Fruit fly (Drosophila melanogaster) whole organism, embryonic: Measurements from ENCODE around the gene CG14367.

Source experiments
- ATbp ChIP-seq: fragments of 200-800 bp; sonication (Bioruptor generic); optimal IDR thresholded peaks from 2 replicates; lab custom pipeline; 2017; ENCODE audit warnings: missing biosample characterization, mild to moderate bottlenecking, missing genetic modification characterization, missing genetic modification reagents
- Blimp-1 ChIP-seq: fragments of 200-800 bp; sonication (Bioruptor generic); optimal IDR thresholded peaks from 3 replicates; lab custom pipeline; 2018; ENCODE audit warnings: missing biosample characterization, missing genetic modification characterization, mild to moderate bottlenecking, moderate library complexity, missing genetic modification reagents
- CG1024 ChIP-seq: fragments of 200-800 bp; sonication (Bioruptor generic); IDR thresholded peaks from 2 replicates; pipeline ENCODE4 v1.3.6; 2022; ENCODE audit warnings: missing biosample characterization, missing genetic modification characterization
- CG11398 ChIP-seq: fragments of 200-800 bp; sonication (Bioruptor generic); optimal IDR thresholded peaks from 2 replicates; lab custom pipeline; 2016; ENCODE audit warnings: missing biosample characterization, missing genetic modification characterization
- CG11723 ChIP-seq: fragments of 200-800 bp; sonication (Bioruptor generic); optimal IDR thresholded peaks from 2 replicates; lab custom pipeline; 2017; ENCODE audit warnings: missing biosample characterization, mild to moderate bottlenecking, missing genetic modification characterization
- CG13424 ChIP-seq: fragments of 200-800 bp; sonication (Bioruptor generic); optimal IDR thresholded peaks from 2 replicates; lab custom pipeline; 2019; ENCODE audit warnings: missing biosample characterization, mild to moderate bottlenecking, missing genetic modification characterization, moderate library complexity
- CG14710 ChIP-seq: fragments of 200-800 bp; sonication (Bioruptor generic); optimal IDR thresholded peaks from 3 replicates; lab custom pipeline; 2019; ENCODE audit warnings: missing biosample characterization, mild to moderate bottlenecking, missing genetic modification characterization, moderate library complexity
- CG15011 ChIP-seq: fragments of 200-800 bp; sonication (Bioruptor generic); optimal IDR thresholded peaks from 3 replicates; lab custom pipeline; 2018; ENCODE audit warnings: missing biosample characterization, mild to moderate bottlenecking, missing genetic modification characterization
- CG1647 ChIP-seq: fragments of 200-800 bp; sonication (Bioruptor generic); optimal IDR thresholded peaks from 3 replicates; lab custom pipeline; 2016; ENCODE audit warnings: missing biosample characterization, missing genetic modification characterization
- CG17186 ChIP-seq: fragments of 200-800 bp; sonication (Bioruptor generic); optimal IDR thresholded peaks from 3 replicates; lab custom pipeline; 2017; ENCODE audit warnings: missing biosample characterization, missing genetic modification reagents, missing genetic modification characterization
- CG3407 ChIP-seq: fragments of 200-800 bp; sonication (Bioruptor generic); optimal IDR thresholded peaks from 2 replicates; lab custom pipeline; 2018; ENCODE audit warnings: missing biosample characterization, mild to moderate bottlenecking, missing genetic modification characterization
- CG3838 ChIP-seq: fragments of 200-800 bp; sonication (Bioruptor generic); optimal IDR thresholded peaks from 3 replicates; lab custom pipeline; 2016; ENCODE audit warnings: missing biosample characterization, missing genetic modification characterization
- CG4617 ChIP-seq: fragments of 200-800 bp; sonication (Bioruptor generic); optimal IDR thresholded peaks from 3 replicates; lab custom pipeline; 2016; ENCODE audit warnings: missing biosample characterization, missing genetic modification characterization, borderline replicate concordance
- CG6683 ChIP-seq: fragments of 200-800 bp; sonication (Bioruptor generic); optimal IDR thresholded peaks from 2 replicates; lab custom pipeline; 2017; ENCODE audit warnings: missing biosample characterization, mild to moderate bottlenecking, missing genetic modification characterization, missing genetic modification reagents
- CG6689 ChIP-seq: fragments of 200-800 bp; sonication (Bioruptor generic); IDR thresholded peaks from 2 replicates; pipeline ENCODE4 v1.3.6; 2022; ENCODE audit warnings: missing biosample characterization, missing genetic modification characterization
- CG6791 ChIP-seq: fragments of 200-800 bp; sonication (Bioruptor generic); IDR thresholded peaks from 3 replicates; pipeline ENCODE4 v1.3.6; 2022; ENCODE audit warnings: missing biosample characterization, missing genetic modification characterization; ENCODE audit not compliant: partially characterized antibody
- CG6813 ChIP-seq: fragments of 200-800 bp; sonication (Bioruptor generic); optimal IDR thresholded peaks from 2 replicates; lab custom pipeline; 2017; ENCODE audit warnings: missing biosample characterization, missing genetic modification characterization, mild to moderate bottlenecking, moderate library complexity, missing genetic modification reagents
- CG6854 ChIP-seq: fragments of 200-800 bp; sonication (Bioruptor generic); optimal IDR thresholded peaks from 3 replicates; lab custom pipeline; 2017; ENCODE audit warnings: missing biosample characterization, mild to moderate bottlenecking, missing genetic modification characterization
- CG7745 ChIP-seq: fragments of 200-800 bp; sonication (Bioruptor generic); optimal IDR thresholded peaks from 2 replicates; lab custom pipeline; 2018; ENCODE audit warnings: missing biosample characterization, mild to moderate bottlenecking, missing genetic modification characterization, moderate library complexity
- CG7786 ChIP-seq: fragments of 200-800 bp; sonication (Bioruptor generic); optimal IDR thresholded peaks from 2 replicates; lab custom pipeline; 2016; ENCODE audit warnings: missing biosample characterization, missing genetic modification characterization
- CG7987 ChIP-seq: fragments of 200-800 bp; sonication (Bioruptor generic); optimal IDR thresholded peaks from 2 replicates; lab custom pipeline; 2018; ENCODE audit warnings: missing biosample characterization, mild to moderate bottlenecking, missing genetic modification characterization, moderate library complexity
- CG8281 ChIP-seq: fragments of 200-800 bp; sonication (Bioruptor generic); optimal IDR thresholded peaks from 2 replicates; lab custom pipeline; 2018; ENCODE audit warnings: missing biosample characterization, mild to moderate bottlenecking, missing genetic modification characterization, moderate library complexity
- CG9609 ChIP-seq: fragments of 200-800 bp; sonication (Bioruptor generic); optimal IDR thresholded peaks from 3 replicates; lab custom pipeline; 2016; ENCODE audit warnings: missing biosample characterization, missing genetic modification characterization
- CHES-1-like ChIP-seq: fragments of 200-800 bp; sonication (Bioruptor generic); optimal IDR thresholded peaks from 2 replicates; lab custom pipeline; 2016; ENCODE audit warnings: missing biosample characterization, missing genetic modification characterization
- Dip2 ChIP-seq: fragments of 200-800 bp; sonication (Bioruptor generic); IDR thresholded peaks from 2 replicates; pipeline ENCODE4 v1.3.6; 2022; ENCODE audit warnings: missing biosample characterization, missing genetic modification characterization
- HLH4C ChIP-seq: fragments of 200-800 bp; sonication (Bioruptor generic); IDR thresholded peaks from 3 replicates; pipeline ENCODE4 v1.3.6; 2022; ENCODE audit warnings: missing biosample characterization, missing genetic modification characterization; ENCODE audit not compliant: partially characterized antibody
- Jarid2 ChIP-seq: fragments of 200-800 bp; sonication (Bioruptor generic); optimal IDR thresholded peaks from 3 replicates; lab custom pipeline; 2017; ENCODE audit warnings: mild to moderate bottlenecking, missing biosample characterization, missing genetic modification reagents, missing genetic modification characterization
- Rfx ChIP-seq: fragments of 200-800 bp; sonication (Bioruptor generic); IDR thresholded peaks from 2 replicates; pipeline ENCODE4 v1.3.6; 2022; ENCODE audit warnings: missing biosample characterization, missing genetic modification characterization
- bigmax ChIP-seq: fragments of 200-800 bp; sonication (Bioruptor generic); optimal IDR thresholded peaks from 2 replicates; lab custom pipeline; 2018; ENCODE audit warnings: missing biosample characterization, mild to moderate bottlenecking, missing genetic modification characterization
- btn ChIP-seq: fragments of 200-800 bp; sonication (Bioruptor generic); optimal IDR thresholded peaks from 2 replicates; lab custom pipeline; 2016; ENCODE audit warnings: missing biosample characterization, missing genetic modification characterization
- crol ChIP-seq: fragments of 200-800 bp; sonication (Bioruptor generic); IDR thresholded peaks from 2 replicates; pipeline ENCODE4 v1.3.6; 2022; ENCODE audit warnings: missing biosample characterization, missing genetic modification characterization
- cwo ChIP-seq: fragments of 200-800 bp; sonication (Bioruptor generic); optimal IDR thresholded peaks from 3 replicates; lab custom pipeline; 2017; ENCODE audit warnings: missing biosample characterization, missing genetic modification characterization, mild to moderate bottlenecking, moderate library complexity, missing genetic modification reagents
- dmrt99B ChIP-seq: fragments of 200-800 bp; sonication (Bioruptor generic); optimal IDR thresholded peaks from 2 replicates; lab custom pipeline; 2018; ENCODE audit warnings: missing biosample characterization, mild to moderate bottlenecking, missing genetic modification characterization, moderate library complexity
- dpn ChIP-seq, 2 experiments: fragments of 200-800 bp; sonication (Bioruptor generic); optimal IDR thresholded peaks; 3 replicates each; lab custom pipeline; 2016; ENCODE audit warnings: missing biosample characterization in 2 of 2, missing genetic modification characterization in 2 of 2
- esg ChIP-seq: fragments of 200-800 bp; sonication (Bioruptor generic); conservative IDR thresholded peaks from 2 replicates; pipeline ENCODE4 v1.3.6; 2022; ENCODE audit warnings: missing biosample characterization, missing genetic modification characterization
- eve ChIP-seq, 2 experiments: fragments of >200 bp; optimal IDR thresholded peaks; 2 replicates each; lab custom pipeline; 2017; ENCODE audit warnings: missing biosample characterization in 2 of 2, missing genetic modification characterization in 2 of 2
- fd96Cb ChIP-seq: fragments of 200-800 bp; sonication (Bioruptor generic); optimal IDR thresholded peaks from 2 replicates; lab custom pipeline; 2018; ENCODE audit warnings: missing biosample characterization, mild to moderate bottlenecking, missing genetic modification characterization, moderate library complexity
- ham ChIP-seq: fragments of 200-800 bp; sonication (Bioruptor generic); IDR thresholded peaks from 2 replicates; pipeline ENCODE4 v1.3.6; 2022; ENCODE audit warnings: missing biosample characterization, missing genetic modification characterization
- lilli ChIP-seq: fragments of 200-800 bp; sonication (Bioruptor generic); optimal IDR thresholded peaks from 3 replicates; lab custom pipeline; 2016; ENCODE audit warnings: missing biosample characterization, missing genetic modification characterization
- nerfin-1 ChIP-seq: fragments of 200-800 bp; sonication (Bioruptor generic); optimal IDR thresholded peaks from 3 replicates; lab custom pipeline; 2019; ENCODE audit warnings: missing biosample characterization, mild to moderate bottlenecking, missing genetic modification characterization, moderate library complexity
- otp ChIP-seq: fragments of 200-800 bp; sonication (Bioruptor generic); IDR thresholded peaks from 3 replicates; pipeline ENCODE4, ENCODE4 v1.3.6; 2022; ENCODE audit warnings: missing biosample characterization, missing genetic modification characterization
- phol ChIP-seq: fragments of 200-800 bp; sonication (Bioruptor generic); optimal IDR thresholded peaks from 3 replicates; lab custom pipeline; 2018; ENCODE audit warnings: missing biosample characterization, mild to moderate bottlenecking, missing genetic modification characterization, moderate library complexity
- ranshi ChIP-seq: fragments of 200-800 bp; sonication (Bioruptor generic); IDR thresholded peaks from 2 replicates; pipeline ENCODE4 v1.3.6; 2022; ENCODE audit warnings: missing biosample characterization, missing genetic modification characterization
- row ChIP-seq: fragments of 200-800 bp; sonication (Bioruptor generic); IDR thresholded peaks from 3 replicates; pipeline ENCODE4 v1.3.6; 2022; ENCODE audit warnings: missing biosample characterization, missing genetic modification characterization
- sim ChIP-seq: fragments of 200-800 bp; sonication (Bioruptor generic); IDR thresholded peaks from 2 replicates; pipeline ENCODE4 v1.3.6; 2022; ENCODE audit warnings: missing biosample characterization, missing genetic modification characterization
- sna ChIP-seq: fragments of 200-800 bp; sonication (Bioruptor generic); IDR thresholded peaks from 2 replicates; pipeline ENCODE4 v1.3.6; 2022; ENCODE audit warnings: missing biosample characterization, missing genetic modification characterization; ENCODE audit not compliant: partially characterized antibody
- so ChIP-seq: fragments of 200-800 bp; sonication (Bioruptor generic); IDR thresholded peaks from 3 replicates; pipeline ENCODE4 v1.3.6; 2022; ENCODE audit warnings: missing biosample characterization, missing genetic modification characterization
- sqz ChIP-seq: fragments of 200-800 bp; sonication (Bioruptor generic); optimal IDR thresholded peaks from 3 replicates; lab custom pipeline; 2018; ENCODE audit warnings: missing biosample characterization, mild to moderate bottlenecking, missing genetic modification characterization
- toy ChIP-seq: fragments of 200-800 bp; sonication (Bioruptor generic); IDR thresholded peaks from 2 replicates; pipeline ENCODE4 v1.3.6; 2022; ENCODE audit warnings: missing biosample characterization, missing genetic modification characterization
- vfl ChIP-seq: fragments of 200-800 bp; sonication (Bioruptor generic); optimal IDR thresholded peaks from 2 replicates; lab custom pipeline; 2016; ENCODE audit warnings: missing biosample characterization, missing genetic modification characterization

The CG14367 gene

dm6 chr3R:13645874-13646370 is 47.9 kb upstream of the CG14367 start, which contains the start of gene sqd (continued):
- TF ChIP-seq cwo (no peak), CG15011 (GFP tag; lab: Kevin White, UChicago) (peak; percentile 1), btn (GFP tag; lab: Kevin White, UChicago) (peak; percentile 57), CG11723 (GFP tag; lab: Kevin White, UChicago) (peak; percentile 15), eve (GFP tag; optimal IDR thresholded peaks at IDR 0.05; lab: Kevin White, UChicago) (peak in 1 of 2 experiments; percentile 79), esg (GFP tag; lab: Robert Waterston, UW) (no peak), CG6791 (0 out of 3 replicates have a peak, but pooled peaks have one; percentile 34), CHES-1-like (GFP tag; lab: Kevin White, UChicago) (no peak), sna (GFP tag; lab: Robert Waterston, UW) (no peak), row (GFP tag; lab: Robert Waterston, UW) (peak; percentile 75), toy (no peak), otp (GFP tag; lab: Robert Waterston, UW) (no peak), ATbp (no peak), CG1024 (no peak), so (GFP tag; lab: Robert Waterston, UW) (no peak), CG3838 (no peak), dpn (GFP tag; optimal IDR thresholded peaks at IDR 0.05; lab: Kevin White, UChicago) (peak; percentile 6 to 20), sqz (GFP tag; lab: Kevin White, UChicago) (no peak), CG3407 (GFP tag; lab: Kevin White, UChicago) (no peak), CG4617 (peak; percentile 72), Dip2 (GFP tag; lab: Robert Waterston, UW) (no peak), CG6689 (GFP tag; lab: Robert Waterston, UW) (peak; percentile 39), CG8281 (no peak), Jarid2 (GFP tag; lab: Kevin White, UChicago) (no peak), CG1647 (no peak), CG6854 (GFP tag; lab: Kevin White, UChicago) (peak; percentile 64), CG14710 (tag; lab: Kevin White, UChicago) (peak; percentile 99), bigmax (GFP tag; lab: Kevin White, UChicago) (peak; percentile 12), Blimp-1 (GFP tag; lab: Kevin White, UChicago) (no peak), HLH4C (GFP tag; lab: Robert Waterston, UW) (no peak), CG9609 (no peak), CG13424 (tag; lab: Kevin White, UChicago) (peak; percentile 40), CG7786 (GFP tag; lab: Kevin White, UChicago) (peak; percentile 23), fd96Cb (peak; percentile 2), CG6813 (GFP tag; lab: Kevin White, UChicago) (peak; percentile 58), sim (GFP tag; lab: Robert Waterston, UW) (0 out of 2 replicates have a peak, but pooled peaks have one; percentile 34), nerfin-1 (peak; percentile 45), lilli (GFP tag; lab: Kevin White, UChicago) (peak; percentile 56), CG7987 (GFP tag; lab: Kevin White, UChicago) (peak; percentile 32), ranshi (GFP tag; lab: Robert Waterston, UW) (no peak), phol (peak; percentile 78), crol (GFP tag; lab: Robert Waterston, UW) (no peak), CG7745 (tag; lab: Kevin White, UChicago) (no peak), CG6683 (GFP tag; lab: Kevin White, UChicago) (no peak), CG17186 (peak; percentile 48), vfl (no peak), dmrt99B (peak; percentile 49), ham (GFP tag; lab: Robert Waterston, UW) (no peak), Rfx (GFP tag; lab: Robert Waterston, UW) (peak; percentile 63; the same call in 1 of the 2 replicates), CG11398 (no peak)
